Worm (Caenorhabditis elegans) whole organism, mixed stage, embryonic: Measurements from ENCODE around the gene cal-5.

Source experiments
- elt-1 ChIP-seq: sonication (generic microtip); optimal IDR thresholded peaks from 2 replicates; lab custom pipeline; 2017; ENCODE audit warnings: missing genetic modification characterization, mild to moderate bottlenecking, missing compliant biosample characterization, antibody characterized with exemption, moderate library complexity, borderline replicate concordance; ENCODE audit not compliant: insufficient read depth
- lin-13 ChIP-seq: fragments of 150-350 bp; optimal IDR thresholded peaks from 2 replicates; lab custom pipeline; 2014; ENCODE audit warnings: missing biosample characterization, missing genetic modification characterization
- lin-32 ChIP-seq: fragments of 200-800 bp; sonication (Bioruptor generic); optimal IDR thresholded peaks from 2 replicates; lab custom pipeline; 2018; ENCODE audit warnings: mild to moderate bottlenecking, missing genetic modification characterization, missing compliant biosample characterization
- lsy-2 ChIP-seq: fragments of 150-350 bp; optimal IDR thresholded peaks from 2 replicates; lab custom pipeline; 2014; ENCODE audit warnings: missing biosample characterization, missing genetic modification characterization
- mab-5 ChIP-seq: fragments of 150-350 bp; optimal IDR thresholded peaks from 2 replicates; lab custom pipeline; 2014; ENCODE audit warnings: missing biosample characterization, missing genetic modification characterization
- mep-1 ChIP-seq: fragments of 150-350 bp; optimal IDR thresholded peaks from 2 replicates; lab custom pipeline; 2017; ENCODE audit warnings: missing biosample characterization, missing genetic modification reagents, missing genetic modification characterization, inconsistent platforms
- nhr-76 ChIP-seq: sonication (generic microtip); optimal IDR thresholded peaks from 2 replicates; lab custom pipeline; 2017; ENCODE audit warnings: missing biosample characterization, missing genetic modification characterization
- pha-4 ChIP-seq: fragments of 150-350 bp; optimal IDR thresholded peaks from 2 replicates; lab custom pipeline; 2018; ENCODE audit warnings: missing biosample characterization, missing genetic modification reagents, missing genetic modification characterization
- unc-39 ChIP-seq: fragments of 150-350 bp; optimal IDR thresholded peaks from 2 replicates; lab custom pipeline; 2014; ENCODE audit warnings: missing biosample characterization, missing genetic modification characterization
- unc-62 ChIP-seq: fragments of 150-350 bp; optimal IDR thresholded peaks from 2 replicates; lab custom pipeline; 2014; ENCODE audit warnings: missing biosample characterization, missing genetic modification reagents, missing genetic modification characterization

DNA sequence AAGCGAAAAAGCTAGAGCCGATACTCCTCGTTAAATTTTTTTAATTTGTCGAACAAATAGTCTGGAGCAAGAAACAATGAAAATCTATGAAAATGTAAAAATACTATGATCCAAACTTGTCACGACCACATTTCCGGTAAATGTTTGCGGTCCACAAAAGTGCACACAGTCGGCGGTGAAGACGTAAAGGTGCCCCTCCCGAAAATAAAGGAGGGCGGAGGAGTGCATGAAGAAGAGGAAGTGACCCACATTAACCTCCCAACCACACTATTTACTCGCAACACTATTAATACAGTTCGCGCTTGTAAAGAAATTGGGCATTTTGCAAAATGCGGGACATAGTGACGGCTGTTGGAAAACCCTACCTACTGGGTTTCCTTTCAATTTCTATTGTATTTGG, 37.7 kb downstream of the cal-5 start:
- no peak for TF ChIP-seq unc-62 (GFP tag; lab: Kevin White, UChicago)
- no peak for TF ChIP-seq unc-39 (tag; lab: Kevin White, UChicago)
- TF ChIP-seq lin-13 (tag; lab: Kevin White, UChicago) = no peak
- no peak for TF ChIP-seq pha-4 (tag; lab: Kevin White, UChicago)
- TF ChIP-seq mep-1 = no peak
- no peak for TF ChIP-seq elt-1 (tag; lab: Kevin White, UChicago)
- no peak for TF ChIP-seq lsy-2
- no peak for TF ChIP-seq nhr-76 (tag; lab: Kevin White, UChicago)
- no peak for TF ChIP-seq mab-5 (tag; lab: Kevin White, UChicago)
- TF ChIP-seq lin-32 (GFP tag; lab: Kevin White, UChicago) = no peak
